Worm (Caenorhabditis elegans) whole organism, L4 larva: ENCODE data around the gene C49C8.2.

Experiments used
- F26F4.8 ChIP-seq: fragments of 200-800 bp; sonication (Bioruptor generic); conservative IDR thresholded peaks from 2 replicates; pipeline ENCODE4 v1.3.6; 2022; ENCODE audit warnings: missing genetic modification characterization, missing compliant biosample characterization
- F44E2.7 ChIP-seq: fragments of 200-800 bp; sonication (Bioruptor generic); IDR thresholded peaks from 2 replicates; pipeline ENCODE4 v2.1.2; 2022; ENCODE audit warnings: missing genetic modification characterization, missing compliant biosample characterization
- F49E8.2 ChIP-seq: sonication (generic microtip); optimal IDR thresholded peaks from 2 replicates; lab custom pipeline; 2016; ENCODE audit warnings: missing compliant biosample characterization, mild to moderate bottlenecking, missing genetic modification characterization, borderline replicate concordance
- Y105C5A.15 ChIP-seq: fragments of 200-800 bp; sonication (Bioruptor generic); IDR thresholded peaks from 2 replicates; pipeline ENCODE4 v1.3.6; 2022; ENCODE audit warnings: missing genetic modification characterization, missing compliant biosample characterization
- Y5F2A.4 ChIP-seq: fragments of 200-800 bp; sonication (Bioruptor generic); optimal IDR thresholded peaks from 2 replicates; lab custom pipeline; 2018; ENCODE audit warnings: mild to moderate bottlenecking, missing genetic modification characterization, missing compliant biosample characterization
- ZK337.2 ChIP-seq: fragments of 200-800 bp; sonication (Bioruptor generic); IDR thresholded peaks from 2 replicates; pipeline ENCODE4 v1.3.6; 2022; ENCODE audit warnings: missing genetic modification reagents, missing genetic modification characterization, missing compliant biosample characterization
- ZK546.5 ChIP-seq, 2 experiments: sonication (generic microtip); optimal IDR thresholded peaks; 2 replicates each; lab custom pipeline; 2017; ENCODE audit warnings: missing biosample characterization in 2 of 2, missing genetic modification characterization in 2 of 2
- aha-1 ChIP-seq: fragments of 150-350 bp; peaks from one replicate; lab custom pipeline; 2014; ENCODE audit warnings: missing biosample characterization, missing genetic modification characterization
- aly-2 ChIP-seq: sonication (generic microtip); optimal IDR thresholded peaks from 2 replicates; lab custom pipeline; 2018; ENCODE audit warnings: missing biosample characterization, missing genetic modification characterization
- arid-1 ChIP-seq: fragments of 200-800 bp; sonication (Bioruptor generic); conservative IDR thresholded peaks from 2 replicates; pipeline ENCODE4 v1.3.6; 2022; ENCODE audit warnings: missing genetic modification reagents, missing genetic modification characterization, missing compliant biosample characterization
- ceh-20 ChIP-seq: fragments of 200-800 bp; sonication (Bioruptor generic); IDR thresholded peaks from 2 replicates; pipeline ENCODE4 v1.3.6; 2022; ENCODE audit warnings: missing genetic modification reagents, missing genetic modification characterization, missing compliant biosample characterization
- ceh-32 ChIP-seq: sonication (generic microtip); optimal IDR thresholded peaks from 2 replicates; lab custom pipeline; 2016; ENCODE audit warnings: mild to moderate bottlenecking, missing genetic modification characterization, missing compliant biosample characterization; ENCODE audit not compliant: poor library complexity
- ceh-62 ChIP-seq: sonication (generic microtip); optimal IDR thresholded peaks from 2 replicates; lab custom pipeline; 2017; ENCODE audit warnings: missing biosample characterization, missing genetic modification characterization
- ces-1 ChIP-seq: fragments of 150-350 bp; sonication (generic microtip); optimal IDR thresholded peaks from 4 replicates; lab custom pipeline; 2014; ENCODE audit warnings: missing biosample characterization, missing genetic modification reagents, missing genetic modification characterization
- ctbp-1 ChIP-seq: fragments of 200-800 bp; sonication (Bioruptor generic); IDR thresholded peaks from 2 replicates; pipeline ENCODE4 v1.3.6; 2022; ENCODE audit warnings: missing genetic modification reagents, missing genetic modification characterization, missing compliant biosample characterization
- daf-12 ChIP-seq: fragments of 150-350 bp; optimal IDR thresholded peaks from 2 replicates; lab custom pipeline; 2014; ENCODE audit warnings: missing biosample characterization, missing genetic modification reagents, missing genetic modification characterization
- daf-19 ChIP-seq: fragments of 200-800 bp; sonication (Bioruptor generic); conservative IDR thresholded peaks from 2 replicates; pipeline ENCODE4 v1.3.6; 2022; ENCODE audit warnings: missing genetic modification characterization, missing compliant biosample characterization
- dmd-9 ChIP-seq: fragments of 200-800 bp; sonication (Bioruptor generic); IDR thresholded peaks from 2 replicates; pipeline ENCODE4 v1.3.6; 2022; ENCODE audit warnings: missing genetic modification reagents, missing genetic modification characterization, missing compliant biosample characterization
- egl-43 ChIP-seq: fragments of 200-800 bp; sonication (Bioruptor generic); IDR thresholded peaks from 2 replicates; pipeline ENCODE4 v1.3.6; 2022; ENCODE audit warnings: missing genetic modification reagents, missing genetic modification characterization, missing compliant biosample characterization
- fkh-10 ChIP-seq: fragments of 150-350 bp; optimal IDR thresholded peaks from 2 replicates; lab custom pipeline; 2014; ENCODE audit warnings: missing biosample characterization, missing genetic modification reagents, missing genetic modification characterization
- hlh-30 ChIP-seq: sonication (generic microtip); optimal IDR thresholded peaks from 2 replicates; lab custom pipeline; 2017; ENCODE audit warnings: antibody characterized with exemption, mild to moderate bottlenecking, missing genetic modification characterization, missing compliant biosample characterization; ENCODE audit not compliant: insufficient read depth
- hmg-1.1 ChIP-seq: fragments of 200-800 bp; sonication (Bioruptor generic); IDR thresholded peaks from 2 replicates; pipeline ENCODE4 v1.3.6; 2022; ENCODE audit warnings: missing genetic modification reagents, missing genetic modification characterization, missing compliant biosample characterization
- jun-1 ChIP-seq: fragments of 150-350 bp; optimal IDR thresholded peaks from 2 replicates; lab custom pipeline; 2014; ENCODE audit warnings: missing biosample characterization, missing genetic modification reagents, missing genetic modification characterization
- lin-1 ChIP-seq: fragments of 200-800 bp; sonication (Bioruptor generic); IDR thresholded peaks from 2 replicates; pipeline ENCODE4 v1.3.6; 2022; ENCODE audit warnings: missing genetic modification reagents, missing genetic modification characterization, missing compliant biosample characterization
- lin-29 ChIP-seq: fragments of 200-800 bp; sonication (Bioruptor generic); IDR thresholded peaks from 2 replicates; pipeline ENCODE4 v1.3.6; 2022; ENCODE audit warnings: missing genetic modification reagents, missing genetic modification characterization, missing compliant biosample characterization
- mdl-1 ChIP-seq, 2 experiments: fragments of 150-350 bp in 1 of 2; sonication (generic microtip) in 1 of 2; optimal IDR thresholded peaks; 2 replicates each; lab custom pipeline; 2014 to 2017; ENCODE audit warnings: missing biosample characterization in 2 of 2, missing genetic modification characterization in 2 of 2
- mxl-2 ChIP-seq: fragments of 200-800 bp; sonication (Bioruptor generic); conservative IDR thresholded peaks from 2 replicates; pipeline ENCODE4 v1.3.6; 2022; ENCODE audit warnings: missing genetic modification reagents, missing genetic modification characterization, missing compliant biosample characterization
- mxl-3 ChIP-seq: fragments of 200-800 bp; sonication (Bioruptor generic); optimal IDR thresholded peaks from 2 replicates; lab custom pipeline; 2018; ENCODE audit warnings: mild to moderate bottlenecking, missing genetic modification characterization, missing compliant biosample characterization
- nhr-11 ChIP-seq: fragments of 150-350 bp; optimal IDR thresholded peaks from 2 replicates; lab custom pipeline; 2014; ENCODE audit warnings: missing biosample characterization, missing genetic modification characterization
- nhr-25 ChIP-seq: sonication (generic microtip); optimal IDR thresholded peaks from 2 replicates; lab custom pipeline; 2017; ENCODE audit warnings: missing genetic modification characterization, mild to moderate bottlenecking, missing compliant biosample characterization, antibody characterized with exemption, moderate library complexity, borderline replicate concordance; ENCODE audit not compliant: insufficient read depth
- nhr-28 ChIP-seq: fragments of 150-350 bp; optimal IDR thresholded peaks from 2 replicates; lab custom pipeline; 2014; ENCODE audit warnings: missing biosample characterization, missing genetic modification characterization
- nhr-42 ChIP-seq: fragments of 200-800 bp; sonication (Bioruptor generic); IDR thresholded peaks from 2 replicates; pipeline ENCODE4 v1.3.6; 2022; ENCODE audit warnings: missing genetic modification characterization, missing compliant biosample characterization
- nhr-77 ChIP-seq: fragments of 150-350 bp; optimal IDR thresholded peaks from 2 replicates; lab custom pipeline; 2014; ENCODE audit warnings: missing biosample characterization, missing genetic modification characterization
- pha-4 ChIP-seq, 2 experiments: fragments of 150-350 bp in 1 of 2; fragments of 200-800 bp in 1 of 2; sonication (Bioruptor generic) in 1 of 2; IDR thresholded peaks in 1 of 2; optimal IDR thresholded peaks in 1 of 2; 2 replicates each; pipeline versions ENCODE4 v1.3.6 to Lab custom; 2014 to 2022; ENCODE audit warnings: missing genetic modification characterization in 2 of 2, missing genetic modification reagents in 2 of 2, missing biosample characterization in 1 of 2, missing compliant biosample characterization in 1 of 2
- php-3 ChIP-seq: fragments of 200-800 bp; sonication (Bioruptor generic); IDR thresholded peaks from 2 replicates; pipeline ENCODE4 v1.3.6; 2022; ENCODE audit warnings: missing genetic modification reagents, missing genetic modification characterization, missing compliant biosample characterization
- pqm-1 ChIP-seq: sonication (generic microtip); optimal IDR thresholded peaks from 2 replicates; lab custom pipeline; 2017; ENCODE audit warnings: missing biosample characterization, missing genetic modification characterization
- sdz-12 ChIP-seq: fragments of 200-800 bp; sonication (Bioruptor generic); optimal IDR thresholded peaks from 2 replicates; lab custom pipeline; 2018; ENCODE audit warnings: mild to moderate bottlenecking, missing genetic modification characterization, missing compliant biosample characterization
- snpc-4 ChIP-seq: fragments of 150-350 bp; optimal IDR thresholded peaks from 2 replicates; lab custom pipeline; 2014; ENCODE audit warnings: missing biosample characterization, missing genetic modification characterization
- spr-1 ChIP-seq: sonication (generic microtip); optimal IDR thresholded peaks from 2 replicates; lab custom pipeline; 2016; ENCODE audit warnings: mild to moderate bottlenecking, missing genetic modification characterization, missing compliant biosample characterization
- tag-97 ChIP-seq: fragments of 200-800 bp; sonication (Bioruptor generic); IDR thresholded peaks from 2 replicates; pipeline ENCODE4 v1.3.6; 2022; ENCODE audit warnings: missing genetic modification characterization, missing compliant biosample characterization
- tra-1 ChIP-seq: fragments of 200-800 bp; sonication (Bioruptor generic); IDR thresholded peaks from 2 replicates; pipeline ENCODE4 v1.3.6; 2022; ENCODE audit warnings: missing genetic modification reagents, missing genetic modification characterization, missing compliant biosample characterization
- unc-130 ChIP-seq: sonication (generic microtip); optimal IDR thresholded peaks from 2 replicates; lab custom pipeline; 2016; ENCODE audit warnings: missing genetic modification reagents, missing genetic modification characterization, missing compliant biosample characterization
- unc-39 ChIP-seq: sonication (generic microtip); optimal IDR thresholded peaks from 2 replicates; lab custom pipeline; 2017; ENCODE audit warnings: missing biosample characterization, missing genetic modification characterization
- unc-62 ChIP-seq, 3 experiments: fragments of 150-350 bp in 1 of 3; sonication (generic microtip); optimal IDR thresholded peaks in 2 of 3; peaks in 1 of 3; 1 replicate in 1 of 3; 2 replicates in 2 of 3; lab custom pipeline; 2014 to 2017; ENCODE audit warnings: missing biosample characterization in 3 of 3, missing genetic modification characterization in 3 of 3, missing genetic modification reagents in 3 of 3, missing genotype in 1 of 3
- vab-7 ChIP-seq: fragments of 200-800 bp; sonication (Bioruptor generic); IDR thresholded peaks from 2 replicates; pipeline ENCODE4 v1.3.6; 2022; ENCODE audit warnings: missing genetic modification reagents, missing genetic modification characterization, missing compliant biosample characterization
- zfp-2 ChIP-seq: sonication (generic microtip); optimal IDR thresholded peaks from 2 replicates; lab custom pipeline; 2016; ENCODE audit warnings: mild to moderate bottlenecking, missing genetic modification characterization, missing compliant biosample characterization
- zfp-3 ChIP-seq: fragments of 200-800 bp; sonication (Bioruptor generic); conservative IDR thresholded peaks from 2 replicates; pipeline ENCODE4 v1.3.6; 2022; ENCODE audit warnings: missing genetic modification reagents, missing genetic modification characterization, missing compliant biosample characterization
- ztf-11 ChIP-seq: fragments of 150-350 bp; optimal IDR thresholded peaks from 2 replicates; lab custom pipeline; 2014; ENCODE audit warnings: missing biosample characterization, missing genetic modification characterization

The C49C8.2 gene

ce11 chrIV:8626294-8626693 is 24.6 kb upstream of the C49C8.2 start (continued):
- 0 out of 2 replicates have a peak, but pooled peaks have one; percentile 18 for TF ChIP-seq ctbp-1 (GFP tag; lab: Robert Waterston, UW)

DNA sequence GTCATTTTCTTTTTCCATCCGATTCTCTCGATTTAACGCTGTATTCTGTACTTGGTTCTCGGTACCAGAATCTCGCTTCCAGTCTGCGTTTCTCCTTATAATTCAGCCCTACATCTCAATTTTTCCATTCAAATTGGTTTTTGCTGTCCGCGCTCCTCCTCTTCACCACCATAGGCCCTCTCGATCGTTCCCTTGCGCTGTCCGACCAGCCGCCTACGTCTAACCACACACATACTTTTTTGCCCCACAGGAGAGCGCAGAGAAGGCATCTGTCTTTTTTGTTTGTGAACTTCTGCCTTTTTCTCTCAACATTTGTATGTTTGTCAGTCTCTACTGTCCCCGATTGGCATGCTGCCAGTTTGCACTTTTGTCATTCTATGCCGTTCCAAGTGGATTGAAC is 23.6 kb upstream of the C49C8.2 start, which contains the start of gene F42A9.11:
F42A9.11 (plus strand) TSS at position 310 of the 400 bp plus-strand sequence.
- TF ChIP-seq F49E8.2 (tag; lab: Kevin White, UChicago) (no peak), nhr-42 (GFP tag; lab: Robert Waterston, UW) (no peak), fkh-10 (GFP tag; lab: Kevin White, UChicago) (no peak), arid-1 (GFP tag; lab: Robert Waterston, UW) (no peak), ces-1 (GFP tag; lab: Kevin White, UChicago) (no peak), mxl-3 (GFP tag; lab: Kevin White, UChicago) (peak; percentile 73), zfp-2 (tag; lab: Kevin White, UChicago) (no peak), unc-39 (tag; lab: Kevin White, UChicago) (no peak), snpc-4 (tag; lab: Kevin White, UChicago) (no peak), dmd-9 (GFP tag; lab: Robert Waterston, UW) (no peak), spr-1 (no peak), nhr-28 (peak; percentile 66), ceh-62 (tag; lab: Kevin White, UChicago) (no peak), php-3 (GFP tag; lab: Robert Waterston, UW) (no peak), pha-4 (GFP tag; IDR thresholded peaks at IDR 0.05; lab: Robert Waterston, UW) (no peak), pha-4 (tag; optimal IDR thresholded peaks at IDR 0.05; lab: Kevin White, UChicago) (no peak), lin-29 (no peak), zfp-3 (GFP tag; lab: Robert Waterston, UW) (no peak), mdl-1 (tag; optimal IDR thresholded peaks at IDR 0.05; lab: Kevin White, UChicago) (peak in 1 of 2 experiments; percentile 44), sdz-12 (GFP tag; lab: Kevin White, UChicago) (no peak), Y5F2A.4 (GFP tag; lab: Kevin White, UChicago) (no peak), nhr-77 (tag; lab: Kevin White, UChicago) (no peak), F44E2.7 (no peak), egl-43 (GFP tag; lab: Robert Waterston, UW) (peak; percentile 43; the same call in 1 of the 2 replicates), tra-1 (GFP tag; lab: Robert Waterston, UW) (no peak), ztf-11 (no peak), F26F4.8 (no peak), daf-12 (tag; lab: Kevin White, UChicago) (no peak), ctbp-1 (GFP tag; lab: Robert Waterston, UW) (no peak), aly-2 (tag; lab: Kevin White, UChicago) (no peak), pqm-1 (tag; lab: Kevin White, UChicago) (no peak), ZK546.5 (tag; optimal IDR thresholded peaks at IDR 0.05; lab: Kevin White, UChicago) (no peak), jun-1 (tag; lab: Kevin White, UChicago) (no peak), aha-1 (tag; lab: Kevin White, UChicago) (peak; percentile 89), daf-19 (GFP tag; lab: Robert Waterston, UW) (no peak), Y105C5A.15 (no peak), vab-7 (GFP tag; lab: Robert Waterston, UW) (no peak), nhr-25 (tag; lab: Kevin White, UChicago) (peak; percentile 28), nhr-11 (tag; lab: Kevin White, UChicago) (no peak), ZK337.2 (GFP tag; lab: Robert Waterston, UW) (no peak), ceh-32 (tag; lab: Kevin White, UChicago) (no peak), ceh-20 (GFP tag; lab: Robert Waterston, UW) (no peak), mxl-2 (GFP tag; lab: Robert Waterston, UW) (no peak), hmg-1.1 (peak; percentile 52; the same call in 1 of the 2 replicates), hlh-30 (tag; lab: Kevin White, UChicago) (peak; percentile 53), unc-62 (GFP tag; optimal IDR thresholded peaks at IDR 0.05 in 1 of 2; lab: Kevin White, UChicago) (peak in 1 of 2 experiments; percentile 79), unc-62 (tag; optimal IDR thresholded peaks at IDR 0.05; lab: Kevin White, UChicago) (no peak), lin-1 (no peak), unc-130 (GFP tag; lab: Kevin White, UChicago) (no peak), tag-97 (GFP tag; lab: Robert Waterston, UW) (no peak)
